Fruit fly (Drosophila melanogaster): ENCODE data around the gene CG4842.

CG4842 gene

DNA sequence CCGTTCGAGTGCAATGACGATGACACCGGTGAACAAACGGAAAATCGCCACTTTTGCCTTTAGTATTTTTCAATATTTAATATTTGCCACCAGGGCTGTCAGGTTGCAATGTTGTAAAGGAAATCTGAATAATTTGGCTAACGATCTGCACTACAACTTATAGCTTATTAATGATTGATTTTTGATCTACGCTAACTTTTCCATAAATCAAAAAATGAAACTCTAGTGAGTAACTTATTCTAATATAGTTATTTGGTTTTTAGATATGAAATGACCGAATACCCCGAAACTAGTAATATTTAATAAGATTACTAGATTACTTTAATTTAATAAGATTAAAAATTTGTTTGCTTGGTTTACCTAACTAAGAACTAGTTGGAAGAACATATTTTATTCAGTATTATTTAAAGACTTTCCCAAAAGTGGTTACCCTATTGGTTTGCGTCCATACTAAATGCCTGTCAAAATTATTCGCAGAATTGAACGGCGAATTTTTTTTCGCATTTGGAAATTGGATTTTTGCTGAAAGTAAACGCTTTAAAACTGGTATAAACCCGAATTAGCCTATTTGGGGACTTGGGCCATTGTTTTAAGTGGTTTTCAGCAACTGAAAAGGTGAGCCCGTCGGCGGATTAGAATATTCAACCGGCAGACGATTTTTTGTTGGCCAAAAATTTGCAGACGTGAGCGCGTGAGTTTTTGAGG, 17.8 kb downstream of the CG4842 start, which contains the start of the genes Agpat3 and RAF2 (continued):
- TF ChIP-seq CG5953 (GFP tag; IDR thresholded peaks at IDR 0.05), result 0 out of 2 replicates have a peak, but pooled peaks have one; percentile 10
- TF ChIP-seq CG14014 (GFP tag; IDR thresholded peaks at IDR 0.05), result 0 out of 2 replicates have a peak, but pooled peaks have one; percentile 49
- TF ChIP-seq wdn (GFP tag; IDR thresholded peaks at IDR 0.05), result peak; percentile 44; the same call in 1 of the 2 replicates
- no peak for TF ChIP-seq caup (GFP tag; optimal IDR thresholded peaks at IDR 0.05; ENCODE audit: severe bottlenecking)
- peak; percentile 48; the same call in 1 of the 3 replicates for TF ChIP-seq zfh1 (GFP tag; IDR thresholded peaks at IDR 0.05)
- TF ChIP-seq row (GFP tag; IDR thresholded peaks at IDR 0.05), result peak; percentile 80
- TF ChIP-seq CG12744 (GFP tag; optimal IDR thresholded peaks at IDR 0.05), result no peak
- TF ChIP-seq CG4730 (GFP tag; IDR thresholded peaks at IDR 0.05), result peak; percentile 11; the same call in 1 of the 2 replicates
- no peak for TF ChIP-seq CG9876 (GFP tag; optimal IDR thresholded peaks at IDR 0.05)
- TF ChIP-seq CG2116 (GFP tag; optimal IDR thresholded peaks at IDR 0.05), result peak; percentile 45
- TF ChIP-seq pan (optimal IDR thresholded peaks at IDR 0.05), result no peak
- TF ChIP-seq pan (GFP tag; optimal IDR thresholded peaks at IDR 0.05 in 1 of 2, IDR thresholded peaks at IDR 0.05 in 1 of 2), result peak in 1 of 2 experiments; percentile 5
- TF ChIP-seq CG9932 (GFP tag; IDR thresholded peaks at IDR 0.05), result peak; percentile 64
- peak; percentile 8 for TF ChIP-seq CG10979 (tag; optimal IDR thresholded peaks at IDR 0.05)
- 0 out of 3 replicates have a peak, but pooled peaks have one; percentile 5 for TF ChIP-seq ci (GFP tag; IDR thresholded peaks at IDR 0.05)
- TF ChIP-seq sens-2 (GFP tag; IDR thresholded peaks at IDR 0.05), result no peak
- no peak for TF ChIP-seq emc (GFP tag; optimal IDR thresholded peaks at IDR 0.05)
- peak; percentile 11 for TF ChIP-seq CG15696 (tag; optimal IDR thresholded peaks at IDR 0.05)
- peak; percentile 5 to 49 for TF ChIP-seq Hr51 (GFP tag; optimal IDR thresholded peaks at IDR 0.05)
- TF ChIP-seq CG6854 (GFP tag; optimal IDR thresholded peaks at IDR 0.05), result no peak
- no peak for TF ChIP-seq vfl (GFP tag; optimal IDR thresholded peaks at IDR 0.05)
- no peak for TF ChIP-seq Bgb (GFP tag; IDR thresholded peaks at IDR 0.05; ENCODE audit: partially characterized antibody)
- TF ChIP-seq Sin3A (optimal IDR thresholded peaks at IDR 0.05), result peak; percentile 3
- TF ChIP-seq CG17359 (tag; optimal IDR thresholded peaks at IDR 0.05), result peak; percentile 35
- no peak for TF ChIP-seq CG8281 (tag; optimal IDR thresholded peaks at IDR 0.05)
- TF ChIP-seq Max (GFP tag; optimal IDR thresholded peaks at IDR 0.05), result peak; percentile 19
- no peak for TF ChIP-seq Trl (optimal IDR thresholded peaks at IDR 0.05)
- TF ChIP-seq Trl (GFP tag; optimal IDR thresholded peaks at IDR 0.05), result peak; percentile 20
- peak; percentile 56; the same call in 1 of the 3 replicates for TF ChIP-seq dysf (GFP tag; IDR thresholded peaks at IDR 0.05)
- no peak for TF ChIP-seq danr (GFP tag; IDR thresholded peaks at IDR 0.05)
- peak; percentile 5; the same call in 1 of the 2 replicates for TF ChIP-seq Drgx (GFP tag; IDR thresholded peaks at IDR 0.05)
- TF ChIP-seq gcm2 (GFP tag; optimal IDR thresholded peaks at IDR 0.05), result no peak
- peak; percentile 50 for TF ChIP-seq CG9817 (tag; optimal IDR thresholded peaks at IDR 0.05)
- TF ChIP-seq CG15011 (GFP tag; optimal IDR thresholded peaks at IDR 0.05), result peak; percentile 15
- peak; percentile 41 for TF ChIP-seq Hsf (GFP tag; optimal IDR thresholded peaks at IDR 0.05)
- TF ChIP-seq zen (tag; optimal IDR thresholded peaks at IDR 0.05), result no peak
- peak; percentile 85 for TF ChIP-seq Ets65A (GFP tag)
- TF ChIP-seq Bteb2 (GFP tag; optimal IDR thresholded peaks at IDR 0.05), result peak; percentile 18
- TF ChIP-seq CG7839 (tag; optimal IDR thresholded peaks at IDR 0.05), result peak; percentile 57
- peak; percentile 24 for TF ChIP-seq stwl (tag; optimal IDR thresholded peaks at IDR 0.05)
- TF ChIP-seq hb (GFP tag; IDR thresholded peaks at IDR 0.05; ENCODE audit: partially characterized antibody), result no peak
- peak; percentile 95 for TF ChIP-seq CG7745 (tag; optimal IDR thresholded peaks at IDR 0.05)
- TF ChIP-seq sob (GFP tag; IDR thresholded peaks at IDR 0.05), result peak; percentile 54; the same call in 1 of the 2 replicates
- TF ChIP-seq Hey (tag; optimal IDR thresholded peaks at IDR 0.05), result no peak
- TF ChIP-seq CG31224 (GFP tag; IDR thresholded peaks at IDR 0.05), result no peak
- no peak for TF ChIP-seq CG3281 (GFP tag; optimal IDR thresholded peaks at IDR 0.05)
- TF ChIP-seq Ptx1 (GFP tag; IDR thresholded peaks at IDR 0.05), result no peak; the same call in 1 of the 2 replicates
- TF ChIP-seq klu (GFP tag; IDR thresholded peaks at IDR 0.05), result peak; percentile 30; the same call in 1 of the 2 replicates
- TF ChIP-seq Abd-B (GFP tag; optimal IDR thresholded peaks at IDR 0.05), result peak; percentile 81
- peak; percentile 54 for TF ChIP-seq ind (GFP tag; optimal IDR thresholded peaks at IDR 0.05)

Measured in whole organism, embryonic.